Worm (Caenorhabditis elegans): Measurements from ENCODE around the gene K07E3.9.

K07E3.9 gene

DNA sequence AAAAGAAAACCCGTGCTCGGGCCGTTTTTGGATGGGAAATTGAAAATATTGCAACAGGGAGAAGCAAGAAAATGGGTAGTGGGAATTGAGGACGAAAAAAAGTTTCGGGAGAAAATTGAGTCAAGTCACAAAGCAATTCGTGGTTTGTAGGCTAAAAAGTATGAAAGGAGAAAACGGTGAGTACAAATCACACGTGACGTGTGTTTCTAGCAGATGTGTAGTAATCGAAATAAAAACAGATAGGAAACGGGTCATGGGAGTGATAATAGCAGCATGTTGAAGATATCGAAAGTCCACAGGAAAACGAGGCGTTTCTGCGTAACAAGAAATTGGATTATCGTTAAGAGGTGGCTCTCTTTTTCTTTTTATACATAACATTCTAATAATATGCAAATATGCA, 18.1 kb upstream of the K07E3.9 start:
- TF ChIP-seq nhr-43 (tag; optimal IDR thresholded peaks at IDR 0.05; ENCODE audit: poor library complexity, severe bottlenecking): peak; percentile 50
- no peak for TF ChIP-seq ceh-82 (tag; optimal IDR thresholded peaks at IDR 0.05)
- peak; percentile 12 for TF ChIP-seq nfya-1 (tag; optimal IDR thresholded peaks at IDR 0.05; ENCODE audit: insufficient read depth)
- TF ChIP-seq egl-5 (tag; optimal IDR thresholded peaks at IDR 0.05): no peak
- no peak for TF ChIP-seq tbx-2 (tag; optimal IDR thresholded peaks at IDR 0.05)
- peak; percentile 30 for TF ChIP-seq elt-2 (tag; optimal IDR thresholded peaks at IDR 0.05)
- TF ChIP-seq nhr-28 (tag; optimal IDR thresholded peaks at IDR 0.05): no peak
- TF ChIP-seq aly-2 (tag; optimal IDR thresholded peaks at IDR 0.05): no peak
- TF ChIP-seq nhr-77 (tag; optimal IDR thresholded peaks at IDR 0.05): no peak
- no peak for TF ChIP-seq ZK546.5 (tag; optimal IDR thresholded peaks at IDR 0.05)
- peak; percentile 77 for TF ChIP-seq nhr-11 (tag; optimal IDR thresholded peaks at IDR 0.05)
- TF ChIP-seq ztf-11 (tag; optimal IDR thresholded peaks at IDR 0.05): no peak
- peak; percentile 31 for TF ChIP-seq fkh-10 (GFP tag; optimal IDR thresholded peaks at IDR 0.05)
- no peak for TF ChIP-seq nhr-76 (tag; optimal IDR thresholded peaks at IDR 0.05)
- TF ChIP-seq hmg-11 (tag; optimal IDR thresholded peaks at IDR 0.05): no peak

DNA sequence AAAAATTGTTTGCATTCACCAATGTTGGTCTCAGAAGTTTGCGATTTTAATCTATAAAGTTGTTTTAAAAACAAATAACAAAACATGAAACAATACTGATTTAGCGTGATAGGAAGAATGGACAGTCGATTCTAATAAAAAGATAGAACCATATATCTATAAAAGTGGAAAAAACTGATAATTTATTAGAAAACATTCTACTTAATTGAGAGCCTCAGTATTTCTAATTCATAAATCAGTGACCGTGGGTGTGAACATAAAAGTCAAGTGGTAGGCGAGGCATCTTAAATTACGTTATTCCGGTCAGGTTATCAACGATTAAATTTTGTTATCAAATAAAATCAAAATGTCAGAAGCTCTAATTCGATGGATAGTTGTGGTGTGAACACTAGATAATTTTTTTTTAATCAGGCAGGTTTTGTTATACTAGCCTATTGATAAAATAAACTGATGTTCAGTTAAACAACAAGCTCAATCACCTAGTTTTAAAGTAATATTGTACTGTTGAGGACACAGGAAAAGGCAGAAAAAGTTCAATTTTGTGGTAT, 9.1 kb upstream of the K07E3.9 start, which contains the start of gene catp-5:
Gene catp-5 (minus strand): TSS at position 51 of the 548 bp plus-strand sequence.
- TF ChIP-seq ceh-16 (tag; optimal IDR thresholded peaks at IDR 0.05) (no peak), hmg-11 (tag; optimal IDR thresholded peaks at IDR 0.05) (no peak), egl-27 (tag; optimal IDR thresholded peaks at IDR 0.05) (no peak), elt-2 (tag; optimal IDR thresholded peaks at IDR 0.05) (peak; percentile 85), pqm-1 (tag; optimal IDR thresholded peaks at IDR 0.05) (peak; percentile 46), nhr-67 (tag; optimal IDR thresholded peaks at IDR 0.05) (no peak), eor-1 (tag; optimal IDR thresholded peaks at IDR 0.05) (no peak)

DNA sequence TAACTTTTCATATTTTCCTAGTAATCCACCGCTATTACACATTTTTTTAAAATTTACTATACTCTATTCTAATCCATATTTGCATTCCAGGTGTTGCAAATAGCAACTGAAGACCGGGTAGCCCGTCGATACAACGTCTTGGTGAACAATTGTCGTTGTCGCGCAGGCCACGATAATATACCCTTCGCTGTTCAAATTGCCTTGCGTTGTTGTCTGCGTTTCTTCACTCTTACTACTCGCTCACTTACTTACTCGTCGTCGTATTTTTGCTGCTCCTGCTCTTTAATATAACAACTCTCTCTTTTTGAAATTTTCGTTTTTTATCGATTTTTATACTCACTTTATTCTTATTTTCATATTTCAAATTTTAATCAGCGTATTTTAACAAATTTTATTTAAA, 4.1 kb upstream of the K07E3.9 start, which contains the start of gene K07E3.2:
Gene K07E3.2 (plus strand): TSS at position 400 of the 400 bp plus-strand sequence.
- TF ChIP-seq egl-27 (tag; optimal IDR thresholded peaks at IDR 0.05) (no peak), jun-1 (tag; optimal IDR thresholded peaks at IDR 0.05) (peak; percentile 13), lin-39 (tag; optimal IDR thresholded peaks at IDR 0.05) (no peak), ztf-11 (tag; optimal IDR thresholded peaks at IDR 0.05) (no peak), nhr-11 (tag; optimal IDR thresholded peaks at IDR 0.05) (no peak), hmg-11 (tag; optimal IDR thresholded peaks at IDR 0.05) (peak; percentile 49), nhr-12 (tag; optimal IDR thresholded peaks at IDR 0.05) (no peak), eor-1 (tag; optimal IDR thresholded peaks at IDR 0.05) (no peak), ceh-28 (tag; optimal IDR thresholded peaks at IDR 0.05) (peak; percentile 51), nfya-1 (tag; optimal IDR thresholded peaks at IDR 0.05; ENCODE audit: insufficient read depth) (peak; percentile 6), nhr-25 (tag; optimal IDR thresholded peaks at IDR 0.05) (peak; percentile 24), ceh-9 (tag; optimal IDR thresholded peaks at IDR 0.05) (no peak), nhr-43 (tag; optimal IDR thresholded peaks at IDR 0.05; ENCODE audit: poor library complexity, severe bottlenecking) (peak; percentile 57)

DNA sequence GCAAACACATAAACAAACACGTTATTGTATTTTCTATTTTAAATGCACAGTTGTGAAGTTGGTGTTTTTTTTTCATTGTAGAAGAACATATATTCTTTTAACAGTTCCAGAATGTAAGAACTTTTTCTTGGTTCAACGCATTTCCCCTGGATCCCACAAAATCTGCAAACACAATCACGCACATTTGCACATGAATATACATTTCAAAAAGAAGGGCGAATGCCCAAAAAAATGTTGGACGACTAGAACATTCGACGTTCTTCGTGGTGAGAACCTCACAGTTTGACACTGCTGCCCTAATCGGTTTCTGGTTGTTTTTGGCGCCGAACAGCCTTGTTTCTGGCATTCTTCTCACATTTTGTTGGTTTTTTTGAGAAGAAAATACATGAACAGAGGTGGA, 1.5 kb downstream of the K07E3.9 start:
- TF ChIP-seq lin-39 (tag; optimal IDR thresholded peaks at IDR 0.05): peak; percentile 51
- TF ChIP-seq pha-4 (tag; optimal IDR thresholded peaks at IDR 0.05): peak; percentile 63
- peak; percentile 26 for TF ChIP-seq hmg-11 (tag; optimal IDR thresholded peaks at IDR 0.05)
- no peak for TF ChIP-seq nhr-12 (tag; optimal IDR thresholded peaks at IDR 0.05)
- TF ChIP-seq nhr-25 (tag; optimal IDR thresholded peaks at IDR 0.05): peak; percentile 41
- no peak for TF ChIP-seq fkh-10 (GFP tag; optimal IDR thresholded peaks at IDR 0.05)
- no peak for TF ChIP-seq nhr-76 (tag; optimal IDR thresholded peaks at IDR 0.05)
- TF ChIP-seq elt-2 (tag; optimal IDR thresholded peaks at IDR 0.05): peak; percentile 43
- TF ChIP-seq ztf-4 (tag; optimal IDR thresholded peaks at IDR 0.05): no peak
- no peak for TF ChIP-seq nhr-67 (tag; optimal IDR thresholded peaks at IDR 0.05)
- peak; percentile 52 for TF ChIP-seq nfya-1 (tag; optimal IDR thresholded peaks at IDR 0.05; ENCODE audit: insufficient read depth)
- peak; percentile 3 for TF ChIP-seq nhr-23 (tag; optimal IDR thresholded peaks at IDR 0.05)
- TF ChIP-seq ceh-16 (tag; optimal IDR thresholded peaks at IDR 0.05): no peak

DNA sequence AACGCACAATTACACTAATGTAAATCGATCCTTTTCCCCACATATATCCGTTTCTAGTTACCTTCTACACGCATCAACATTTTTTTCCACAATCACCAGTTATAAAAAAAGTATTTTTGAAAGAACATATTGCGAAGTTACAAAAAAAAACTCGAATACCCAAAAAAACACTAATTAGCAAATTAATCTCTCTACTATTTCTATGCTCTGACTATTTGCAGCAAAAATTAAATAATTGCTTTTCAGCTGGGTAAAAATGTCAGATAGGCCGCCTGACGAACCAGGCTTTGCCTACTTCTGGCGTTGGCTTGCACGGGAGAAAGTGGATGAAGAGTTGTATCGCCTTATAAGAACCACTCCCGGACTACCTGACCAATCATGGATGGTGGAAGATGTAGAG, 2.2 kb downstream of the K07E3.9 start, which contains the start of gene K07E3.1:
Gene K07E3.1 (plus strand): TSS at position 247 of the 400 bp plus-strand sequence.
- TF ChIP-seq nhr-28 (tag; optimal IDR thresholded peaks at IDR 0.05): no peak

DNA sequence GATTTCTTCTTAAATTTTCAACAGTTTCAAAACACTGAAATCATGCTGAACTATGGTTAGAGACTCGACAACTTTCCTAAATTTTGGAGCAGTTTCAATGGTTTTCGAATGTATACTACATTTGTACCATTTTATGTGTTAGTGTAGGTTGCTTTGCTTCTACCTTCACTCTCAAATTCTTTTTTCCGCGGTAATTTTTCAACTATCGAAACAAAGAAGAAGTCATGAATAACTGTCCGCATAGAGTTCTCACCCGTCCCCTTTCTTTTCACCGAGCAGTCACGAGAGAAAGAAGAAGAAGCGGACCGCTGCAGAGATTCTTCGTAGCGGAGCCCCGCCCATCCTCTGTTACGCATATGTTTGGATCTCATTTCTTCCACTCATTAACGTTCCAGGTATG, 8.1 kb downstream of the K07E3.9 start, which contains the start of gene hlh-8:
Gene hlh-8 (plus strand): TSS at position 301 of the 400 bp plus-strand sequence.
- TF ChIP-seq aly-2 (tag; optimal IDR thresholded peaks at IDR 0.05) (no peak), ceh-16 (tag; optimal IDR thresholded peaks at IDR 0.05) (no peak), lin-39 (tag; optimal IDR thresholded peaks at IDR 0.05) (no peak), ZK546.5 (tag; optimal IDR thresholded peaks at IDR 0.05) (no peak), egl-27 (tag; optimal IDR thresholded peaks at IDR 0.05) (no peak), ztf-11 (tag; optimal IDR thresholded peaks at IDR 0.05) (no peak), nfya-1 (tag; optimal IDR thresholded peaks at IDR 0.05; ENCODE audit: insufficient read depth) (no peak), nhr-12 (tag; optimal IDR thresholded peaks at IDR 0.05) (no peak), ceh-82 (tag; optimal IDR thresholded peaks at IDR 0.05) (no peak), unc-39 (tag; optimal IDR thresholded peaks at IDR 0.05) (no peak), fos-1 (tag; optimal IDR thresholded peaks at IDR 0.05) (no peak), fkh-10 (GFP tag; optimal IDR thresholded peaks at IDR 0.05) (no peak)
